Fruit fly (Drosophila melanogaster) whole organism: ENCODE data around the gene DAAM.

Source experiments
- CG8478 ChIP-seq: fragments of >200 bp; optimal IDR thresholded peaks from 2 replicates; lab custom pipeline; 2018; ENCODE audit warnings: inconsistent platforms
- Dll ChIP-seq: fragments of >200 bp; optimal IDR thresholded peaks from 2 replicates; lab custom pipeline; 2017
- EcR ChIP-seq, 2 experiments: fragments of >200 bp; optimal IDR thresholded peaks; 2 replicates each; lab custom pipeline; 2017; ENCODE audit warnings: missing biosample characterization in 2 of 2, missing genetic modification characterization in 2 of 2, missing genetic modification reagents in 2 of 2
- pan ChIP-seq: fragments of >200 bp; optimal IDR thresholded peaks from 2 replicates; lab custom pipeline; 2017
- psq ChIP-seq: fragments of >200 bp; optimal IDR thresholded peaks from 2 replicates; lab custom pipeline; 2017
- usp ChIP-seq: fragments of >200 bp; optimal IDR thresholded peaks from 2 replicates; lab custom pipeline; 2017; ENCODE audit warnings: missing biosample characterization, missing genetic modification characterization, mixed read lengths

dm6 chrX:1256131-1256530 lies 66.0 kb downstream of the DAAM start:
- no peak for TF ChIP-seq CG8478 (lab: Kevin White, UChicago)
- TF ChIP-seq pan: no peak
- TF ChIP-seq psq (lab: Kevin White, UChicago): no peak
- no peak for TF ChIP-seq usp (GFP tag; lab: Kevin White, UChicago)
- TF ChIP-seq EcR (GFP tag; optimal IDR thresholded peaks at IDR 0.05; lab: Kevin White, UChicago): no peak
- no peak for TF ChIP-seq Dll (lab: Kevin White, UChicago)
